Fruit fly (Drosophila melanogaster): ENCODE measurements around the gene CG14313.

Gene CG14313

dm6 chr3R:18220211-18220749 is 28.5 kb upstream of the CG14313 start, which contains the start of the genes CG7988 and CG7183 (continued):
- TF ChIP-seq grn (GFP tag; optimal IDR thresholded peaks at IDR 0.05) (no peak), CG15601 (tag; optimal IDR thresholded peaks at IDR 0.05) (peak; percentile 98), Fer2 (tag; optimal IDR thresholded peaks at IDR 0.05) (peak; percentile 95), p53 (GFP tag; optimal IDR thresholded peaks at IDR 0.05) (peak; percentile 70), jing (GFP tag; optimal IDR thresholded peaks at IDR 0.05) (peak; percentile 91), nau (GFP tag; optimal IDR thresholded peaks at IDR 0.05) (no peak), CG10209 (GFP tag; optimal IDR thresholded peaks at IDR 0.05) (peak; percentile 98), Doc3 (GFP tag; IDR thresholded peaks at IDR 0.05; ENCODE audit: partially characterized antibody) (no peak), fd64A (GFP tag; optimal IDR thresholded peaks at IDR 0.05) (peak; percentile 60), CG16815 (GFP tag; optimal IDR thresholded peaks at IDR 0.05) (peak; percentile 97), CG4820 (GFP tag; optimal IDR thresholded peaks at IDR 0.05) (peak; percentile 96), Atf3 (GFP tag; optimal IDR thresholded peaks at IDR 0.05) (peak; percentile 95), CG3163 (GFP tag; optimal IDR thresholded peaks at IDR 0.05) (peak; percentile 78), Trl (optimal IDR thresholded peaks at IDR 0.05) (no peak), Trl (GFP tag; optimal IDR thresholded peaks at IDR 0.05) (peak; percentile 95), nerfin-2 (GFP tag; IDR thresholded peaks at IDR 0.05; ENCODE audit: partially characterized antibody) (no peak), Mes4 (GFP tag; optimal IDR thresholded peaks at IDR 0.05) (peak; percentile 87), insv (GFP tag; optimal IDR thresholded peaks at IDR 0.05) (peak in 1 of 2 experiments; percentile 70), Eip74EF (GFP tag; optimal IDR thresholded peaks at IDR 0.05) (peak in 1 of 2 experiments; percentile 97), CG6765 (GFP tag; optimal IDR thresholded peaks at IDR 0.05) (peak; percentile 87), Xrp1 (GFP tag; IDR thresholded peaks at IDR 0.05) (peak; percentile 99), Mrtf (GFP tag; IDR thresholded peaks at IDR 0.05) (peak; percentile 97), CG30431 (GFP tag; optimal IDR thresholded peaks at IDR 0.05) (peak; percentile 91), Dad (GFP tag; optimal IDR thresholded peaks at IDR 0.05) (peak; percentile 92), CG16813 (GFP tag; IDR thresholded peaks at IDR 0.05; ENCODE audit: partially characterized antibody) (no peak), Jarid2 (GFP tag; optimal IDR thresholded peaks at IDR 0.05) (peak; percentile 77), zf30C (GFP tag; optimal IDR thresholded peaks at IDR 0.05) (peak; percentile 99), sc (optimal IDR thresholded peaks at IDR 0.05) (no peak), sc (GFP tag; optimal IDR thresholded peaks at IDR 0.05) (peak; percentile 97), CG17829 (tag; optimal IDR thresholded peaks at IDR 0.05) (peak; percentile 99), ash1 (GFP tag; optimal IDR thresholded peaks at IDR 0.05) (no peak), Rfx (GFP tag; IDR thresholded peaks at IDR 0.05) (peak; percentile 98), CG6254 (GFP tag; optimal IDR thresholded peaks at IDR 0.05) (peak; percentile 87), Optix (GFP tag; IDR thresholded peaks at IDR 0.05) (no peak), Dll (GFP tag; IDR thresholded peaks at IDR 0.05; ENCODE audit: partially characterized antibody) (peak; percentile 48; the same call in 1 of the 4 replicates), CG12299 (tag; optimal IDR thresholded peaks at IDR 0.05) (peak; percentile 97), CG8765 (GFP tag; IDR thresholded peaks at IDR 0.05) (peak; percentile 95), Camta (GFP tag; optimal IDR thresholded peaks at IDR 0.05) (peak; percentile 96), danr (GFP tag; IDR thresholded peaks at IDR 0.05) (peak; percentile 96), CG30403 (GFP tag; optimal IDR thresholded peaks at IDR 0.05) (peak; percentile 99), MBD-R2 (GFP tag; IDR thresholded peaks at IDR 0.05) (peak; percentile 99), ken (GFP tag; IDR thresholded peaks at IDR 0.05) (peak; percentile 96), CG34376 (GFP tag; optimal IDR thresholded peaks at IDR 0.05) (peak; percentile 88), Hand (GFP tag; optimal IDR thresholded peaks at IDR 0.05) (peak; percentile 87), nmo (GFP tag; optimal IDR thresholded peaks at IDR 0.05) (peak; percentile 99), her (GFP tag; optimal IDR thresholded peaks at IDR 0.05) (peak; percentile 82), jigr1 (GFP tag; IDR thresholded peaks at IDR 0.05) (peak; percentile 95), stc (GFP tag; IDR thresholded peaks at IDR 0.05) (peak; percentile 98), CG12219 (GFP tag; optimal IDR thresholded peaks at IDR 0.05) (peak; percentile 90), CG11085 (GFP tag; IDR thresholded peaks at IDR 0.05) (peak; percentile 97), CG1602 (GFP tag; optimal IDR thresholded peaks at IDR 0.05) (peak; percentile 99)
